Worm (Caenorhabditis elegans): ENCODE measurements around the gene F09E5.3.

Gene F09E5.3

ce11 chrII:5358137-5358745 is 15.6 kb upstream of the F09E5.3 start, which contains the start of the genes F09E5.11 and bmy-1:
F09E5.11 (minus strand) TSS chrII:5358187.
bmy-1 (plus strand) TSS chrII:5358695.
- TF ChIP-seq dpff-1 (tag; optimal IDR thresholded peaks at IDR 0.05) (no peak), attf-5 (GFP tag; optimal IDR thresholded peaks at IDR 0.05) (peak; percentile 97), xnd-1 (tag; optimal IDR thresholded peaks at IDR 0.05) (no peak), nhr-80 (tag; optimal IDR thresholded peaks at IDR 0.05) (peak; percentile 67), hrde-1 (tag; optimal IDR thresholded peaks at IDR 0.05; ENCODE audit: borderline replicate concordance) (no peak), nhr-27 (tag; optimal IDR thresholded peaks at IDR 0.05) (no peak), ekl-4 (GFP tag; IDR thresholded peaks at IDR 0.05) (peak; percentile 76), lin-26 (GFP tag; IDR thresholded peaks at IDR 0.05) (0 out of 2 replicates have a peak, but pooled peaks have one; percentile 34), hmg-1.2 (GFP tag; IDR thresholded peaks at IDR 0.05) (peak; percentile 51; the same call in 1 of the 2 replicates), attf-6 (GFP tag; IDR thresholded peaks at IDR 0.05) (no peak), Y53G8AR.9 (GFP tag; conservative IDR thresholded peaks at IDR 0.05) (0 out of 2 replicates have a peak, but pooled peaks have one; percentile 29), F52B5.7 (tag; optimal IDR thresholded peaks at IDR 0.05) (peak; percentile 49), C17E4.6 (GFP tag; IDR thresholded peaks at IDR 0.05) (0 out of 2 replicates have a peak, but pooled peaks have one; percentile 30), ceh-100 (GFP tag; IDR thresholded peaks at IDR 0.05) (peak; percentile 80), ceh-40 (GFP tag; IDR thresholded peaks at IDR 0.05) (0 out of 2 replicates have a peak, but pooled peaks have one; percentile 39), hsf-1 (GFP tag; IDR thresholded peaks at IDR 0.05) (peak; percentile 73; the same call in 1 of the 2 replicates), F10E7.11 (tag; optimal IDR thresholded peaks at IDR 0.05) (no peak), lsl-1 (GFP tag; optimal IDR thresholded peaks at IDR 0.05) (peak; percentile 71), hlh-12 (tag; optimal IDR thresholded peaks at IDR 0.05) (no peak), D2030.7 (GFP tag; IDR thresholded peaks at IDR 0.05) (peak; percentile 79), zfh-2 (GFP tag; conservative IDR thresholded peaks at IDR 0.05) (peak; percentile 93), ztf-3 (GFP tag; optimal IDR thresholded peaks at IDR 0.05) (no peak), egl-18 (GFP tag; IDR thresholded peaks at IDR 0.05) (no peak), mel-28 (tag; optimal IDR thresholded peaks at IDR 0.05; ENCODE audit: borderline replicate concordance) (no peak), K11D2.4 (GFP tag; IDR thresholded peaks at IDR 0.05) (peak; percentile 87), cebp-2 (GFP tag; IDR thresholded peaks at IDR 0.05) (no peak), madf-10 (tag; optimal IDR thresholded peaks at IDR 0.05) (peak; percentile 61), ztf-26 (tag; optimal IDR thresholded peaks at IDR 0.05) (peak; percentile 7), ceh-27 (GFP tag; optimal IDR thresholded peaks at IDR 0.05) (peak; percentile 91), egrh-3 (GFP tag; IDR thresholded peaks at IDR 0.05) (peak; percentile 72), ZK185.1 (tag; optimal IDR thresholded peaks at IDR 0.05; ENCODE audit: poor library complexity, severe bottlenecking) (peak; percentile 80), efl-1 (GFP tag; optimal IDR thresholded peaks at IDR 0.05) (peak; percentile 17), nhr-179 (tag; optimal IDR thresholded peaks at IDR 0.05) (no peak), pbrm-1 (GFP tag; IDR thresholded peaks at IDR 0.05) (peak; percentile 84), snpc-3.4 (tag; optimal IDR thresholded peaks at IDR 0.05) (no peak), snpc-1.3 (tag; optimal IDR thresholded peaks at IDR 0.05; ENCODE audit: insufficient read depth) (no peak), attf-3 (GFP tag; conservative IDR thresholded peaks at IDR 0.05) (peak; percentile 50; the same call in 1 of the 2 replicates), sdz-38 (tag; optimal IDR thresholded peaks at IDR 0.05) (no peak), T26A5.8 (tag; optimal IDR thresholded peaks at IDR 0.05) (no peak), aptf-3 (GFP tag; IDR thresholded peaks at IDR 0.05) (no peak), tlf-1 (GFP tag; optimal IDR thresholded peaks at IDR 0.05) (peak; percentile 61), ztf-18 (tag; optimal IDR thresholded peaks at IDR 0.05) (peak; percentile 69), madf-8 (GFP tag; conservative IDR thresholded peaks at IDR 0.05) (peak; percentile 60), aptf-2 (GFP tag; conservative IDR thresholded peaks at IDR 0.05) (peak; percentile 83), ets-4 (GFP tag; optimal IDR thresholded peaks at IDR 0.05) (peak; percentile 65), F55B11.4 (tag; optimal IDR thresholded peaks at IDR 0.05; ENCODE audit: borderline replicate concordance, insufficient read depth) (no peak), F33H1.4 (GFP tag; IDR thresholded peaks at IDR 0.05) (peak; percentile 64)

Data from whole organism, young adult.